Comparison of ENCODE assay signal across 3 fruit fly cellular contexts in the genomic region with DNA sequence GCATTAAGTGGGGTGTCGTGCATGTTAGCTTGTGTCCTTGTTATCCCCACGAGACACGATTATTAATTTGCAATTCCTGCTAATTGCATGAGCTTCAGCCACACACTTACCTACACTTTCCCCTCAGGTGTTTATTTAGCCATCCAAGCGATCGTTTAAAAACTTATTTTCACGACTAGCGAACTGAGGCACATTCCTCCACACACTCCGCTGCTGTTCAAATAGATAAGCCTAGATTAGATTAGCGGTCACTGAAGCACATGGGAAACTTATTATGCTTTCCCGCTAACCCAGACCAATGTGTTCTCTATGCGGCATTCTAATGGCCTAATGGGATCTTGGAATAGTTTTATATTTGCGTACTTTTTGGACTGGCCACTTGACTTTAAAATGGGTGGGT.
TF ChIP-seq lines count a peak whose summit lies in the region.

No protein-coding gene starts in this region.

- no peak for TF ChIP-seq CTCF in whole organism, embryonic (GFP tag; optimal IDR thresholded peaks at IDR 0.05; lab: Kevin White, UChicago)

TF ChIP-seq in whole organism, adult, 20 proteins besides CTCF, POLR2A, EP300 and RAD21:
- TF ChIP-seq Hr96 (GFP tag; optimal IDR thresholded peaks at IDR 0.05; lab: Kevin White, UChicago): no peak
- peak; percentile 57 for TF ChIP-seq cic (GFP tag; optimal IDR thresholded peaks at IDR 0.05; lab: Kevin White, UChicago)
- no peak for TF ChIP-seq Crg-1 (GFP tag; optimal IDR thresholded peaks at IDR 0.05; lab: Kevin White, UChicago)
- no peak for TF ChIP-seq CG12768 (GFP tag; optimal IDR thresholded peaks at IDR 0.05; lab: Kevin White, UChicago)
- no peak for TF ChIP-seq CG7045 (GFP tag; optimal IDR thresholded peaks at IDR 0.05; lab: Kevin White, UChicago)
- no peak for TF ChIP-seq cnc (optimal IDR thresholded peaks at IDR 0.05; lab: Kevin White, UChicago)
- no peak for TF ChIP-seq bab1 (GFP tag; optimal IDR thresholded peaks at IDR 0.05; lab: Kevin White, UChicago)
- no peak for TF ChIP-seq CG5204 (GFP tag; optimal IDR thresholded peaks at IDR 0.05; lab: Kevin White, UChicago)
- TF ChIP-seq Mnt (GFP tag; optimal IDR thresholded peaks at IDR 0.05; lab: Kevin White, UChicago): peak; percentile 25
- no peak for TF ChIP-seq pad (GFP tag; optimal IDR thresholded peaks at IDR 0.05; lab: Kevin White, UChicago)
- no peak for TF ChIP-seq CG7101 (tag; optimal IDR thresholded peaks at IDR 0.05; lab: Kevin White, UChicago)
- TF ChIP-seq CG1620 (GFP tag; optimal IDR thresholded peaks at IDR 0.05; lab: Kevin White, UChicago): no peak
- peak; percentile 17 for TF ChIP-seq ovo (GFP tag; optimal IDR thresholded peaks at IDR 0.05; lab: Kevin White, UChicago)
- no peak for TF ChIP-seq CG11617 (GFP tag; optimal IDR thresholded peaks at IDR 0.05; lab: Kevin White, UChicago)
- TF ChIP-seq toe (GFP tag; optimal IDR thresholded peaks at IDR 0.05; lab: Kevin White, UChicago): no peak
- no peak for TF ChIP-seq Clk (GFP tag; optimal IDR thresholded peaks at IDR 0.05; lab: Kevin White, UChicago)

TF ChIP-seq in whole organism, embryonic, 481 proteins besides CTCF, POLR2A, EP300 and RAD21 (continues in another document):
- no peak for TF ChIP-seq Awh (GFP tag; IDR thresholded peaks at IDR 0.05; lab: Robert Waterston, UW)
- no peak for TF ChIP-seq Dad (GFP tag; optimal IDR thresholded peaks at IDR 0.05; lab: Kevin White, UChicago)
- no peak for TF ChIP-seq CG7372 (GFP tag; IDR thresholded peaks at IDR 0.05; lab: Robert Waterston, UW)
- no peak for TF ChIP-seq CG2199 (GFP tag; IDR thresholded peaks at IDR 0.05; lab: Robert Waterston, UW)
- 0 out of 3 replicates have a peak, but pooled peaks have one; percentile 20 for TF ChIP-seq ci (GFP tag; IDR thresholded peaks at IDR 0.05; lab: Robert Waterston, UW)
- peak; percentile 22 for TF ChIP-seq CG10543 (GFP tag; optimal IDR thresholded peaks at IDR 0.05; lab: Kevin White, UChicago)
- no peak for TF ChIP-seq Sox102F (GFP tag; optimal IDR thresholded peaks at IDR 0.05; lab: Kevin White, UChicago)
- TF ChIP-seq CG1832 (GFP tag; optimal IDR thresholded peaks at IDR 0.05; lab: Kevin White, UChicago): no peak
- no peak for TF ChIP-seq Spps (tag; optimal IDR thresholded peaks at IDR 0.05; lab: Kevin White, UChicago)
- no peak for TF ChIP-seq Asciz (GFP tag; optimal IDR thresholded peaks at IDR 0.05; lab: Kevin White, UChicago)
- TF ChIP-seq Pdp1 (GFP tag; optimal IDR thresholded peaks at IDR 0.05; lab: Kevin White, UChicago): peak in 1 of 2 experiments; percentile 10
- no peak for TF ChIP-seq vfl (GFP tag; optimal IDR thresholded peaks at IDR 0.05; lab: Kevin White, UChicago)
- TF ChIP-seq D19B (GFP tag; optimal IDR thresholded peaks at IDR 0.05; lab: Kevin White, UChicago): no peak
- no peak for TF ChIP-seq Rfx (GFP tag; IDR thresholded peaks at IDR 0.05; lab: Robert Waterston, UW)
- no peak for TF ChIP-seq amos (GFP tag; IDR thresholded peaks at IDR 0.05; lab: Robert Waterston, UW; ENCODE audit: partially characterized antibody)
- TF ChIP-seq ERR (GFP tag; optimal IDR thresholded peaks at IDR 0.05; lab: Kevin White, UChicago): no peak
- TF ChIP-seq Ssrp (tag; optimal IDR thresholded peaks at IDR 0.05; lab: Kevin White, UChicago): no peak
- no peak for TF ChIP-seq bowl (GFP tag; IDR thresholded peaks at IDR 0.05; lab: Robert Waterston, UW)
- no peak for TF ChIP-seq Camta (GFP tag; optimal IDR thresholded peaks at IDR 0.05; lab: Kevin White, UChicago)
- TF ChIP-seq sug (tag; optimal IDR thresholded peaks at IDR 0.05; lab: Kevin White, UChicago): peak; percentile 25
- no peak for TF ChIP-seq jing (GFP tag; optimal IDR thresholded peaks at IDR 0.05; lab: Kevin White, UChicago)
- peak; percentile 50 for TF ChIP-seq Hey (tag; optimal IDR thresholded peaks at IDR 0.05; lab: Kevin White, UChicago)
- TF ChIP-seq slbo (GFP tag; IDR thresholded peaks at IDR 0.05; lab: Robert Waterston, UW): no peak
- TF ChIP-seq ewg (GFP tag; optimal IDR thresholded peaks at IDR 0.05; lab: Kevin White, UChicago): no peak
- TF ChIP-seq Oli (tag; optimal IDR thresholded peaks at IDR 0.05; lab: Kevin White, UChicago): no peak
- no peak for TF ChIP-seq so (GFP tag; IDR thresholded peaks at IDR 0.05; lab: Robert Waterston, UW)
- TF ChIP-seq CG7839 (tag; optimal IDR thresholded peaks at IDR 0.05; lab: Kevin White, UChicago): no peak
- no peak for TF ChIP-seq Mrtf (GFP tag; IDR thresholded peaks at IDR 0.05; lab: Robert Waterston, UW)
- TF ChIP-seq tx (GFP tag; optimal IDR thresholded peaks at IDR 0.05; lab: Kevin White, UChicago): no peak
- no peak for TF ChIP-seq sna (GFP tag; IDR thresholded peaks at IDR 0.05; lab: Robert Waterston, UW; ENCODE audit: partially characterized antibody)
- TF ChIP-seq CG8290 (GFP tag; optimal IDR thresholded peaks at IDR 0.05; lab: Kevin White, UChicago): no peak
- peak in 1 of 2 experiments; percentile 41 for TF ChIP-seq CG8290 (tag; optimal IDR thresholded peaks at IDR 0.05; lab: Kevin White, UChicago)
- TF ChIP-seq Sin3A (optimal IDR thresholded peaks at IDR 0.05; lab: Kevin White, UChicago): no peak
- TF ChIP-seq CG12942 (GFP tag; optimal IDR thresholded peaks at IDR 0.05; lab: Kevin White, UChicago): no peak
- TF ChIP-seq Fer1 (GFP tag; optimal IDR thresholded peaks at IDR 0.05; lab: Kevin White, UChicago): no peak
- no peak for TF ChIP-seq CG16863 (GFP tag; optimal IDR thresholded peaks at IDR 0.05; lab: Kevin White, UChicago)
- TF ChIP-seq Atf6 (GFP tag; IDR thresholded peaks at IDR 0.05; lab: Robert Waterston, UW): no peak
- no peak for TF ChIP-seq nau (GFP tag; optimal IDR thresholded peaks at IDR 0.05; lab: Kevin White, UChicago)

TF ChIP-seq in whole organism, prepupa, 60 proteins besides CTCF, POLR2A, EP300 and RAD21:
- TF ChIP-seq fkh (GFP tag; optimal IDR thresholded peaks at IDR 0.05; lab: Kevin White, UChicago) (peak; percentile 56), esn (GFP tag; optimal IDR thresholded peaks at IDR 0.05; lab: Kevin White, UChicago) (no peak)
